Worm (Caenorhabditis elegans) whole organism, mixed stage, embryonic: Measurements from ENCODE around the gene cid-1.

Experiments
- ceh-43 ChIP-seq: fragments of 200-800 bp; sonication (Bioruptor generic); optimal IDR thresholded peaks from 2 replicates; lab custom pipeline; 2018; ENCODE audit warnings: mild to moderate bottlenecking, missing genetic modification characterization, moderate library complexity, missing compliant biosample characterization
- ceh-83 ChIP-seq: fragments of 200-800 bp; sonication (Bioruptor generic); optimal IDR thresholded peaks from 2 replicates; lab custom pipeline; 2018; ENCODE audit warnings: mild to moderate bottlenecking, missing genetic modification characterization, missing compliant biosample characterization
- ces-1 ChIP-seq: fragments of 150-350 bp; optimal IDR thresholded peaks from 2 replicates; lab custom pipeline; 2014; ENCODE audit warnings: missing biosample characterization, missing genetic modification reagents, missing genetic modification characterization
- cnd-1 ChIP-seq: fragments of 200-800 bp; sonication (Bioruptor generic); optimal IDR thresholded peaks from 2 replicates; lab custom pipeline; 2018; ENCODE audit warnings: mild to moderate bottlenecking, missing genetic modification characterization, missing compliant biosample characterization
- elt-1 ChIP-seq: sonication (generic microtip); optimal IDR thresholded peaks from 2 replicates; lab custom pipeline; 2017; ENCODE audit warnings: missing genetic modification characterization, mild to moderate bottlenecking, missing compliant biosample characterization, antibody characterized with exemption, moderate library complexity, borderline replicate concordance; ENCODE audit not compliant: insufficient read depth
- flh-1 ChIP-seq: fragments of 200-800 bp; sonication (Bioruptor generic); optimal IDR thresholded peaks from 2 replicates; lab custom pipeline; 2018; ENCODE audit warnings: mild to moderate bottlenecking, missing genetic modification characterization, moderate library complexity, missing compliant biosample characterization
- lsy-2 ChIP-seq: fragments of 150-350 bp; optimal IDR thresholded peaks from 2 replicates; lab custom pipeline; 2014; ENCODE audit warnings: missing biosample characterization, missing genetic modification characterization
- mls-2 ChIP-seq: sonication (generic microtip); optimal IDR thresholded peaks from 2 replicates; lab custom pipeline; 2016; ENCODE audit warnings: mild to moderate bottlenecking, missing genetic modification characterization, moderate library complexity, missing compliant biosample characterization
- snpc-4 ChIP-seq: fragments of 150-350 bp; optimal IDR thresholded peaks from 2 replicates; lab custom pipeline; 2014; ENCODE audit warnings: missing biosample characterization, missing genetic modification characterization
- unc-39 ChIP-seq: fragments of 150-350 bp; optimal IDR thresholded peaks from 2 replicates; lab custom pipeline; 2014; ENCODE audit warnings: missing biosample characterization, missing genetic modification characterization
- ztf-11 ChIP-seq: fragments of 150-350 bp; optimal IDR thresholded peaks from 2 replicates; lab custom pipeline; 2014; ENCODE audit warnings: missing biosample characterization, missing genetic modification characterization

- TF ChIP-seq lsy-2 (tag; lab: Kevin White, UChicago) (no peak), snpc-4 (tag; lab: Kevin White, UChicago) (no peak), ztf-11 (no peak), ces-1 (no peak), flh-1 (GFP tag; lab: Kevin White, UChicago) (no peak), elt-1 (tag; lab: Kevin White, UChicago) (no peak), mls-2 (tag; lab: Kevin White, UChicago) (no peak), unc-39 (tag; lab: Kevin White, UChicago) (no peak), cnd-1 (tag; lab: Kevin White, UChicago) (no peak), ceh-83 (GFP tag; lab: Kevin White, UChicago) (no peak), ceh-43 (GFP tag; lab: Kevin White, UChicago) (no peak)
These were observed 36.0 kb upstream of the cid-1 start for ce11 chrIII:5137685-5138084.
